Worm (Caenorhabditis elegans) whole organism, young adult: ENCODE results near the gene nmat-1.

Experiments used
- B0035.1 ChIP-seq: sonication (generic microtip); optimal IDR thresholded peaks from 2 replicates; lab custom pipeline; 2016; ENCODE audit warnings: missing genetic modification characterization, mild to moderate bottlenecking, missing compliant biosample characterization, missing genotype, missing genetic modification reagents
- B0336.3 ChIP-seq: fragments of 200-800 bp; sonication (Bioruptor generic); IDR thresholded peaks from 2 replicates; pipeline ENCODE4 v1.3.6; 2022; ENCODE audit warnings: missing genetic modification characterization, missing compliant biosample characterization
- C06A6.2 ChIP-seq: fragments of 200-800 bp; sonication (Bioruptor generic); conservative IDR thresholded peaks from 2 replicates; pipeline ENCODE4 v1.3.6; 2022; ENCODE audit warnings: missing genetic modification characterization, missing compliant biosample characterization
- F23B12.7 ChIP-seq: sonication (generic microtip); optimal IDR thresholded peaks from 2 replicates; lab custom pipeline; 2017; ENCODE audit warnings: missing genetic modification characterization, mild to moderate bottlenecking, missing compliant biosample characterization, antibody characterized with exemption, moderate library complexity; ENCODE audit not compliant: insufficient read depth
- F57C9.4 ChIP-seq: sonication (generic microtip); optimal IDR thresholded peaks from 2 replicates; lab custom pipeline; 2017; ENCODE audit warnings: mild to moderate bottlenecking, missing genetic modification characterization, missing compliant biosample characterization
- Y95B8A.8 ChIP-seq: fragments of 200-800 bp; sonication (Bioruptor generic); IDR thresholded peaks from 2 replicates; pipeline ENCODE4 v1.3.6; 2022; ENCODE audit warnings: missing genetic modification reagents, missing genetic modification characterization, missing compliant biosample characterization
- ama-1 ChIP-seq, 3 experiments: fragments of 150-350 bp in 1 of 3; sonication (generic microtip) in 2 of 3; optimal IDR thresholded peaks; 2 replicates each; lab custom pipeline; 2014 to 2018; ENCODE audit warnings: missing biosample characterization in 2 of 3, missing genetic modification characterization in 2 of 3, missing genetic modification reagents in 2 of 3
- athp-1 ChIP-seq: sonication (generic microtip); optimal IDR thresholded peaks from 2 replicates; lab custom pipeline; 2017; ENCODE audit warnings: mild to moderate bottlenecking, missing genetic modification characterization, missing compliant biosample characterization
- cebp-1 ChIP-seq, 2 experiments: fragments of 200-800 bp in 1 of 2; sonication (Bioruptor generic) in 1 of 2; sonication (generic microtip) in 1 of 2; IDR thresholded peaks in 1 of 2; optimal IDR thresholded peaks in 1 of 2; 2 replicates each; pipeline versions ENCODE4 v1.3.6 to Lab custom; 2017 to 2022; ENCODE audit warnings: missing compliant biosample characterization in 2 of 2, missing genetic modification characterization in 2 of 2, mild to moderate bottlenecking in 1 of 2, missing genetic modification reagents in 1 of 2, moderate library complexity in 1 of 2
- ceh-40 ChIP-seq: fragments of 200-800 bp; sonication (Bioruptor generic); IDR thresholded peaks from 2 replicates; pipeline ENCODE4 v1.3.6; 2022; ENCODE audit warnings: missing genetic modification characterization, missing compliant biosample characterization
- ceh-79 ChIP-seq: sonication (generic microtip); optimal IDR thresholded peaks from 2 replicates; lab custom pipeline; 2017; ENCODE audit warnings: mild to moderate bottlenecking, missing genetic modification characterization, missing compliant biosample characterization
- dox-1 ChIP-seq: fragments of 200-800 bp; sonication (Bioruptor generic); IDR thresholded peaks from 2 replicates; pipeline ENCODE4 v1.3.6; 2022; ENCODE audit warnings: missing genetic modification reagents, missing genetic modification characterization, missing compliant biosample characterization
- dpl-1 ChIP-seq: fragments of 150-350 bp; optimal IDR thresholded peaks from 2 replicates; lab custom pipeline; 2014; ENCODE audit warnings: missing biosample characterization, missing genetic modification reagents, missing genetic modification characterization
- fkh-3 ChIP-seq: sonication (generic microtip); optimal IDR thresholded peaks from 2 replicates; lab custom pipeline; 2016; ENCODE audit warnings: mild to moderate bottlenecking, missing genetic modification characterization, missing compliant biosample characterization
- gei-17 ChIP-seq: fragments of 200-800 bp; sonication (Bioruptor generic); optimal IDR thresholded peaks from 2 replicates; lab custom pipeline; 2018; ENCODE audit warnings: mild to moderate bottlenecking, missing genetic modification characterization, missing compliant biosample characterization
- him-1 ChIP-seq: sonication (generic microtip); optimal IDR thresholded peaks from 2 replicates; lab custom pipeline; 2016; ENCODE audit warnings: missing genotype, missing genetic modification reagents, missing genetic modification characterization, missing compliant biosample characterization
- hlh-12 ChIP-seq: sonication (generic microtip); optimal IDR thresholded peaks from 2 replicates; lab custom pipeline; 2016; ENCODE audit warnings: missing genetic modification characterization, missing compliant biosample characterization
- hlh-26 ChIP-seq: fragments of 200-800 bp; sonication (Bioruptor generic); conservative IDR thresholded peaks from 2 replicates; pipeline ENCODE4 v1.3.6; 2022; ENCODE audit warnings: missing genetic modification reagents, missing genetic modification characterization, missing compliant biosample characterization
- hsf-1 ChIP-seq: fragments of 200-800 bp; sonication (Bioruptor generic); IDR thresholded peaks from 2 replicates; pipeline ENCODE4 v1.3.6; 2022; ENCODE audit warnings: missing genetic modification reagents, missing genetic modification characterization, missing compliant biosample characterization
- lin-35 ChIP-seq, 3 experiments: fragments of 150-350 bp in 2 of 3; sonication (generic microtip) in 1 of 3; optimal IDR thresholded peaks; 2 replicates each; lab custom pipeline; 2014 to 2018; ENCODE audit warnings: missing biosample characterization in 3 of 3, missing genetic modification characterization in 3 of 3, missing genetic modification reagents in 3 of 3
- lsy-27 ChIP-seq: sonication (generic microtip); optimal IDR thresholded peaks from 2 replicates; lab custom pipeline; 2017; ENCODE audit warnings: missing genetic modification characterization, mild to moderate bottlenecking, missing compliant biosample characterization, antibody characterized with exemption, missing genotype, borderline replicate concordance; ENCODE audit not compliant: insufficient read depth
- nhr-80 ChIP-seq: sonication (generic microtip); optimal IDR thresholded peaks from 2 replicates; lab custom pipeline; 2016; ENCODE audit warnings: missing genetic modification characterization, missing compliant biosample characterization
- pha-4 ChIP-seq: fragments of 150-350 bp; sonication (generic microtip); optimal IDR thresholded peaks from 2 replicates; lab custom pipeline; 2014; ENCODE audit warnings: missing biosample characterization, missing genetic modification reagents, missing genetic modification characterization
- rec-8 ChIP-seq, 2 experiments: sonication (generic microtip); optimal IDR thresholded peaks; 2 replicates each; lab custom pipeline; 2016; ENCODE audit warnings: mild to moderate bottlenecking in 2 of 2, missing genetic modification characterization in 2 of 2, missing genetic modification reagents in 2 of 2, missing genotype in 2 of 2, missing biosample characterization in 1 of 2, missing compliant biosample characterization in 1 of 2, moderate library complexity in 1 of 2
- rpc-1 ChIP-seq, 2 experiments: fragments of 150-350 bp in 1 of 2; sonication (generic microtip) in 1 of 2; optimal IDR thresholded peaks; 2 replicates each; lab custom pipeline; 2014 to 2018; ENCODE audit warnings: missing biosample characterization in 1 of 2, missing genetic modification characterization in 1 of 2, missing genetic modification reagents in 1 of 2, missing genotype in 1 of 2
- snpc-1.3 ChIP-seq: sonication (generic microtip); optimal IDR thresholded peaks from 2 replicates; lab custom pipeline; 2017; ENCODE audit warnings: missing genetic modification characterization, mild to moderate bottlenecking, missing compliant biosample characterization, antibody characterized with exemption, moderate library complexity, missing genotype, missing genetic modification reagents; ENCODE audit not compliant: insufficient read depth
- snpc-4 ChIP-seq, 5 experiments: fragments of 150-350 bp in 1 of 5; sonication (generic microtip) in 4 of 5; optimal IDR thresholded peaks; 2 replicates each; lab custom pipeline; 2014 to 2018; ENCODE audit warnings: missing genetic modification characterization in 5 of 5, missing biosample characterization in 3 of 5, antibody characterized with exemption in 2 of 5, mild to moderate bottlenecking in 2 of 5, missing compliant biosample characterization in 2 of 5, missing genotype in 2 of 5, moderate library complexity in 2 of 5, missing genetic modification reagents in 1 of 5
- unc-62 ChIP-seq: fragments of 150-350 bp; optimal IDR thresholded peaks from 2 replicates; lab custom pipeline; 2014; ENCODE audit warnings: missing biosample characterization, missing genetic modification reagents, missing genetic modification characterization
- zfh-2 ChIP-seq: fragments of 200-800 bp; sonication (Bioruptor generic); conservative IDR thresholded peaks from 2 replicates; pipeline ENCODE4 v1.3.6; 2022; ENCODE audit warnings: missing genetic modification reagents, missing genetic modification characterization, missing compliant biosample characterization
- zim-3 ChIP-seq: sonication (generic microtip); optimal IDR thresholded peaks from 2 replicates; lab custom pipeline; 2017; ENCODE audit warnings: mild to moderate bottlenecking, missing genetic modification characterization, moderate library complexity, missing compliant biosample characterization
- ztf-26 ChIP-seq: sonication (generic microtip); optimal IDR thresholded peaks from 2 replicates; lab custom pipeline; 2017; ENCODE audit warnings: missing genetic modification characterization, missing compliant biosample characterization

nmat-1 gene

DNA sequence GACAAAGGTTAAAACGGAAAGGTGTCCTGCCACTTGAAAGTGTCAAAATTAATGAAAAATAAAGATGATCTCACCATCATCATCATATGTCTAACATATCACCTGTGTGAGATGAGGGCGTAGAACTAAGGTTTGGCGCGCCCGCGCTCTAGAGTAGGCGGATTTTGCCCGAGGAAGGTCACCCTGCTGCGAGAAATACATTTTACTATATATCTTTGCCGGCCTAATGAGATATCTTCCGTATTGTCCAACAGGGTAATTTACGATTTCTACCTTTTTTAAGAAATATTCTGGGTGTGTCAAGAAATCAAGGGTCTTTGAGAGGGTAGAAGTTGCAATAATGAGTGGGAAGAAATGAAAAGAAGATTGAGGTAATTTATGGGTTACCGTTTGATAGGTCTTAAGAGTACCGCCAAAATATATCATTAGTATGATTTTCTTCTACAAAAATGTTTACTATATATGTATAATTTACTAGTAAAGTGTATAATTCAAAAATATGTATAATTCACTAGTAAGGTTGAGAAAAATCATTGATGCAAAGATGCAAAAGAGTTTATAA is 9.9 kb downstream of the nmat-1 start:
- TF ChIP-seq rpc-1 (optimal IDR thresholded peaks at IDR 0.05; lab: Kevin White, UChicago) (no peak), rpc-1 (tag; optimal IDR thresholded peaks at IDR 0.05; lab: Kevin White, UChicago) (no peak), hsf-1 (GFP tag; lab: Robert Waterston, UW) (no peak), fkh-3 (tag; lab: Kevin White, UChicago) (no peak), snpc-1.3 (no peak), ztf-26 (tag; lab: Kevin White, UChicago) (no peak), lin-35 (GFP tag; optimal IDR thresholded peaks at IDR 0.05; lab: Kevin White, UChicago) (no peak), dpl-1 (GFP tag; lab: Kevin White, UChicago) (no peak), snpc-4 (GFP tag; optimal IDR thresholded peaks at IDR 0.05; lab: Kevin White, UChicago) (no peak), snpc-4 (tag; optimal IDR thresholded peaks at IDR 0.05; lab: Kevin White, UChicago) (no peak), athp-1 (tag; lab: Kevin White, UChicago) (no peak), ceh-40 (GFP tag; lab: Robert Waterston, UW) (no peak), B0336.3 (GFP tag; lab: Robert Waterston, UW) (no peak), F57C9.4 (tag; lab: Kevin White, UChicago) (no peak), hlh-26 (GFP tag; lab: Robert Waterston, UW) (no peak)

DNA sequence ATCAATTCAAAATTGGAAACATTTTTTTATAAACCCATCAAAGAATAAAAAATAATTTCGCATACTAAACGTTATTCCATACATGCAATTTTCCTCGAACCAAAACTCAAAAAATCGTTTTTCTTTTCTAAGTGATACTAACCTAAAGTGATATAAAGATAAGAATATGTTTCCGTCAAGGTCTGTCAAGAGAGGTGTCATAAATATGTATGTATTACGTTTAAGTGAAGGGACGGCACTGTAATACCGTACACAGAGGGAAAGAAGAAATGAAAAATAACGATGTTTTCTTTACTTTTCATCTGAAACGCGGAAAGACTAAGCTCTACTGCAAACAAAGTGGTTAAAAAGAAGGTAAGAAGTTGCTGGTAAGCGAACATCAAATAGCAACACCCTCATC is 11.4 kb downstream of the nmat-1 start:
- peak; percentile 34 for TF ChIP-seq nhr-80
- TF ChIP-seq ama-1 (optimal IDR thresholded peaks at IDR 0.05; lab: Kevin White, UChicago): no peak
- no peak for TF ChIP-seq ama-1 (GFP tag; optimal IDR thresholded peaks at IDR 0.05; lab: Kevin White, UChicago)
- TF ChIP-seq, all 124 proteins: peak for 1

DNA sequence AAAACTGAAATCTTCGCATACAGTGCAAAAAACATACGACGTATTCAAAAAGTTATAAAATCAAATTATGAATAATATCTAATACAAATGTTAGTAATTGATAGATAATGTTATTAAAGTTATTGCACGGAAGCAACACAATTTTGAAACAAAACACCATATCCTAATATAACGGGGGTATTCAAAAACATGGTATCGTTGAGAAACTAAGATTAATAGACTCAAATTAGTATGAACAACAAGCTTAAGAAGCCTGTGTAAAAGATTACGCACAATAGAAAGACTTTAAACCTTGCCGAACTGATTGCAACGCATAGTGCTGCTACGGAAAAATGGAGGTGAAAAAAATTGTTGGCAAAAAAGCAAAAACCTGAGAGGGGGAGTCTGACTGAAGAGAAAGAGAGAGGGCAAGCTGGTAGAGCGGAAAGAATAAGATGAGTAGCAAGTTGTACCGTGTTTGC is 12.3 kb downstream of the nmat-1 start, which contains the start of gene sma-5:
TSS of gene sma-5 (minus strand) at position 51 of the 461 bp plus-strand sequence.
- TF ChIP-seq F23B12.7 (tag; lab: Kevin White, UChicago) (no peak), ceh-79 (no peak), pha-4 (tag; lab: Kevin White, UChicago) (no peak), zim-3 (tag; lab: Kevin White, UChicago) (no peak), Y95B8A.8 (GFP tag; lab: Robert Waterston, UW) (no peak), ztf-26 (tag; lab: Kevin White, UChicago) (no peak), lsy-27 (tag; lab: Kevin White, UChicago) (no peak), fkh-3 (tag; lab: Kevin White, UChicago) (no peak), gei-17 (GFP tag; lab: Kevin White, UChicago) (no peak), zfh-2 (GFP tag; lab: Robert Waterston, UW) (no peak), C06A6.2 (GFP tag; lab: Robert Waterston, UW) (no peak), rec-8 (tag; optimal IDR thresholded peaks at IDR 0.05; lab: Kevin White, UChicago) (no peak), him-1 (no peak)
- TF ChIP-seq, all 124 proteins: peak for 0

ce11 chrX:12004925-12005324 is 12.9 kb downstream of the nmat-1 start:
- TF ChIP-seq nhr-80: peak; percentile 81
- peak; percentile 74 for TF ChIP-seq unc-62 (GFP tag; lab: Kevin White, UChicago)
- peak; percentile 65 for TF ChIP-seq dox-1 (GFP tag; lab: Robert Waterston, UW)
- TF ChIP-seq hlh-12 (tag; lab: Kevin White, UChicago): no peak
- TF ChIP-seq B0035.1 (tag; lab: Kevin White, UChicago): no peak
- TF ChIP-seq cebp-1 (GFP tag; IDR thresholded peaks at IDR 0.05; lab: Robert Waterston, UW): peak; percentile 79
- peak; percentile 88 for TF ChIP-seq cebp-1 (tag; optimal IDR thresholded peaks at IDR 0.05; lab: Kevin White, UChicago)
